Worm (Caenorhabditis elegans) whole organism, L2 larva: ENCODE measurements around the gene sto-1.

Experiments
- C34F6.9 ChIP-seq: fragments of 150-350 bp; optimal IDR thresholded peaks from 2 replicates; lab custom pipeline; 2014; ENCODE audit warnings: missing biosample characterization, missing genetic modification characterization
- F13H6.1 ChIP-seq: sonication (generic microtip); optimal IDR thresholded peaks from 2 replicates; lab custom pipeline; 2016; ENCODE audit warnings: missing genetic modification characterization, missing compliant biosample characterization
- R02D3.7 ChIP-seq: fragments of 150-350 bp; optimal IDR thresholded peaks from 2 replicates; lab custom pipeline; 2014; ENCODE audit warnings: missing biosample characterization, missing genetic modification characterization
- Y55F3AM.14 ChIP-seq: fragments of 200-800 bp; sonication (Bioruptor generic); optimal IDR thresholded peaks from 2 replicates; lab custom pipeline; 2018; ENCODE audit warnings: mild to moderate bottlenecking, missing genetic modification characterization, missing compliant biosample characterization
- alr-1 ChIP-seq: fragments of 150-350 bp; optimal IDR thresholded peaks from 2 replicates; lab custom pipeline; 2014; ENCODE audit warnings: missing biosample characterization, missing genetic modification characterization
- aly-2 ChIP-seq: fragments of 150-350 bp; optimal IDR thresholded peaks from 2 replicates; lab custom pipeline; 2014; ENCODE audit warnings: missing biosample characterization, missing genetic modification characterization
- ama-1 ChIP-seq: fragments of 150-350 bp; optimal IDR thresholded peaks from 2 replicates; lab custom pipeline; 2018; ENCODE audit warnings: inconsistent platforms
- blmp-1 ChIP-seq: sonication (generic microtip); optimal IDR thresholded peaks from 2 replicates; lab custom pipeline; 2017; ENCODE audit warnings: missing genetic modification characterization, mild to moderate bottlenecking, missing compliant biosample characterization, antibody characterized with exemption, moderate library complexity; ENCODE audit not compliant: insufficient read depth
- ceh-16 ChIP-seq: fragments of 150-350 bp; optimal IDR thresholded peaks from 2 replicates; lab custom pipeline; 2014; ENCODE audit warnings: missing biosample characterization, missing genetic modification characterization
- ceh-82 ChIP-seq: fragments of 150-350 bp; optimal IDR thresholded peaks from 2 replicates; lab custom pipeline; 2014; ENCODE audit warnings: missing biosample characterization, missing genetic modification characterization
- crh-2 ChIP-seq: sonication (generic microtip); optimal IDR thresholded peaks from 2 replicates; lab custom pipeline; 2017; ENCODE audit warnings: missing biosample characterization, missing genetic modification characterization
- dmd-4 ChIP-seq: sonication (generic microtip); optimal IDR thresholded peaks from 2 replicates; lab custom pipeline; 2017; ENCODE audit warnings: missing biosample characterization, missing genetic modification characterization
- egl-27 ChIP-seq: sonication (generic microtip); optimal IDR thresholded peaks from 3 replicates; lab custom pipeline; 2017; ENCODE audit warnings: missing biosample characterization, missing genetic modification reagents, missing genetic modification characterization
- elt-1 ChIP-seq: fragments of 150-350 bp; optimal IDR thresholded peaks from 2 replicates; lab custom pipeline; 2014; ENCODE audit warnings: missing biosample characterization, missing genetic modification characterization
- fos-1 ChIP-seq: fragments of 150-350 bp; optimal IDR thresholded peaks from 2 replicates; lab custom pipeline; 2014; ENCODE audit warnings: missing biosample characterization, missing genetic modification characterization
- lin-13 ChIP-seq: fragments of 150-350 bp; optimal IDR thresholded peaks from 2 replicates; lab custom pipeline; 2014; ENCODE audit warnings: missing biosample characterization, missing genetic modification reagents, missing genetic modification characterization
- lsy-2 ChIP-seq, 2 experiments: fragments of 150-350 bp in 1 of 2; sonication (generic microtip) in 1 of 2; optimal IDR thresholded peaks; 2 replicates each; lab custom pipeline; 2014 to 2017; ENCODE audit warnings: missing biosample characterization in 2 of 2, missing genetic modification characterization in 2 of 2
- mab-5 ChIP-seq: fragments of 150-350 bp; optimal IDR thresholded peaks from 2 replicates; lab custom pipeline; 2014; ENCODE audit warnings: missing biosample characterization, missing genetic modification characterization
- mbf-1 ChIP-seq: sonication (generic microtip); optimal IDR thresholded peaks from 2 replicates; lab custom pipeline; 2017; ENCODE audit warnings: missing biosample characterization, missing genetic modification characterization
- mdl-1 ChIP-seq, 2 experiments: fragments of 150-350 bp in 1 of 2; sonication (generic microtip) in 1 of 2; optimal IDR thresholded peaks; 2 replicates each; lab custom pipeline; 2017; ENCODE audit warnings: missing biosample characterization in 2 of 2, missing genetic modification characterization in 2 of 2
- nhr-10 ChIP-seq: sonication (generic microtip); optimal IDR thresholded peaks from 2 replicates; lab custom pipeline; 2017; ENCODE audit warnings: missing biosample characterization, missing genetic modification characterization
- nhr-12 ChIP-seq: fragments of 150-350 bp; optimal IDR thresholded peaks from 2 replicates; lab custom pipeline; 2014; ENCODE audit warnings: missing biosample characterization, missing genetic modification characterization
- nhr-129 ChIP-seq: fragments of 150-350 bp; optimal IDR thresholded peaks from 2 replicates; lab custom pipeline; 2014; ENCODE audit warnings: missing biosample characterization, missing genetic modification characterization
- nhr-25 ChIP-seq: fragments of 150-350 bp; sonication (generic microtip); optimal IDR thresholded peaks from 3 replicates; lab custom pipeline; 2014; ENCODE audit warnings: missing biosample characterization, missing genetic modification characterization
- nhr-6 ChIP-seq: fragments of 150-350 bp; optimal IDR thresholded peaks from 2 replicates; lab custom pipeline; 2014; ENCODE audit warnings: missing biosample characterization, missing genetic modification characterization
- sem-4 ChIP-seq: fragments of 150-350 bp; optimal IDR thresholded peaks from 2 replicates; lab custom pipeline; 2014; ENCODE audit warnings: missing biosample characterization, missing genetic modification reagents, missing genetic modification characterization
- skn-1 ChIP-seq: sonication (generic microtip); optimal IDR thresholded peaks from 2 replicates; lab custom pipeline; 2017; ENCODE audit warnings: missing biosample characterization, missing genetic modification characterization
- sma-3 ChIP-seq: sonication (generic microtip); optimal IDR thresholded peaks from 2 replicates; lab custom pipeline; 2016; ENCODE audit warnings: missing genetic modification reagents, missing genetic modification characterization, missing compliant biosample characterization
- sma-9 ChIP-seq, 2 experiments: fragments of 150-350 bp in 1 of 2; sonication (generic microtip) in 1 of 2; optimal IDR thresholded peaks; 2 replicates each; lab custom pipeline; 2014 to 2016; ENCODE audit warnings: missing genetic modification characterization in 2 of 2, mild to moderate bottlenecking in 1 of 2, missing biosample characterization in 1 of 2, missing compliant biosample characterization in 1 of 2, missing genetic modification reagents in 1 of 2, moderate library complexity in 1 of 2
- snpc-4 ChIP-seq: fragments of 150-350 bp; optimal IDR thresholded peaks from 2 replicates; lab custom pipeline; 2014; ENCODE audit warnings: missing biosample characterization, missing genetic modification characterization
- unc-39 ChIP-seq: fragments of 150-350 bp; optimal IDR thresholded peaks from 2 replicates; lab custom pipeline; 2014; ENCODE audit warnings: missing biosample characterization, missing genetic modification characterization
- unc-55 ChIP-seq: fragments of 150-350 bp; sonication (generic microtip); optimal IDR thresholded peaks from 3 replicates; lab custom pipeline; 2014; ENCODE audit warnings: missing biosample characterization, missing genetic modification reagents, missing genetic modification characterization
- unc-62 ChIP-seq: fragments of 150-350 bp; optimal IDR thresholded peaks from 2 replicates; lab custom pipeline; 2014; ENCODE audit warnings: missing biosample characterization, missing genetic modification reagents, missing genetic modification characterization
- ztf-4 ChIP-seq: fragments of 150-350 bp; optimal IDR thresholded peaks from 2 replicates; lab custom pipeline; 2014; ENCODE audit warnings: missing biosample characterization, missing genetic modification characterization

The sto-1 gene

ce11 chrX:7573172-7573571 lies 10.5 kb downstream of the sto-1 start:
- TF ChIP-seq nhr-10 (tag; lab: Kevin White, UChicago) = no peak
- TF ChIP-seq unc-55 (GFP tag; lab: Kevin White, UChicago) = peak; percentile 18

- TF ChIP-seq ztf-4 = no peak
- no peak for TF ChIP-seq ama-1
- no peak for TF ChIP-seq unc-39 (tag; lab: Kevin White, UChicago)
- TF ChIP-seq mdl-1 (tag; optimal IDR thresholded peaks at IDR 0.05; lab: Kevin White, UChicago) = no peak
- TF ChIP-seq mab-5 = no peak
- no peak for TF ChIP-seq nhr-10 (tag; lab: Kevin White, UChicago)
- no peak for TF ChIP-seq aly-2 (tag; lab: Kevin White, UChicago)
- TF ChIP-seq Y55F3AM.14 (GFP tag; lab: Kevin White, UChicago) = no peak
- TF ChIP-seq alr-1 (tag; lab: Kevin White, UChicago) = no peak
- TF ChIP-seq F13H6.1 = no peak
- no peak for TF ChIP-seq elt-1 (tag; lab: Kevin White, UChicago)
- TF ChIP-seq skn-1 (tag; lab: Kevin White, UChicago) = no peak
- TF ChIP-seq ceh-82 (tag; lab: Kevin White, UChicago) = no peak
- no peak for TF ChIP-seq ceh-16 (tag; lab: Kevin White, UChicago)
- no peak for TF ChIP-seq nhr-12
- TF ChIP-seq mbf-1 (tag; lab: Kevin White, UChicago) = no peak
Measured at ce11 chrX:7573572-7573628, 10.8 kb downstream of the sto-1 start, which contains the start of the genes unc-98 and F08C6.18. TSS of gene unc-98 (minus strand) at chrX:7573619. TSS of gene F08C6.18 (minus strand) at chrX:7573628.

ce11 chrX:7573629-7574028 lies 11.0 kb downstream of the sto-1 start:
- TF ChIP-seq sem-4 (tag; lab: Kevin White, UChicago) (no peak), nhr-129 (tag; lab: Kevin White, UChicago) (peak; percentile 67), sma-9 (GFP tag; optimal IDR thresholded peaks at IDR 0.05; lab: Kevin White, UChicago) (peak; percentile 56), sma-9 (tag; optimal IDR thresholded peaks at IDR 0.05; lab: Kevin White, UChicago) (no peak), lin-13 (GFP tag; lab: Kevin White, UChicago) (no peak), F13H6.1 (peak; percentile 72), lsy-2 (tag; optimal IDR thresholded peaks at IDR 0.05; lab: Kevin White, UChicago) (no peak), Y55F3AM.14 (GFP tag; lab: Kevin White, UChicago) (no peak), nhr-6 (tag; lab: Kevin White, UChicago) (no peak), C34F6.9 (tag; lab: Kevin White, UChicago) (peak; percentile 24)

DNA sequence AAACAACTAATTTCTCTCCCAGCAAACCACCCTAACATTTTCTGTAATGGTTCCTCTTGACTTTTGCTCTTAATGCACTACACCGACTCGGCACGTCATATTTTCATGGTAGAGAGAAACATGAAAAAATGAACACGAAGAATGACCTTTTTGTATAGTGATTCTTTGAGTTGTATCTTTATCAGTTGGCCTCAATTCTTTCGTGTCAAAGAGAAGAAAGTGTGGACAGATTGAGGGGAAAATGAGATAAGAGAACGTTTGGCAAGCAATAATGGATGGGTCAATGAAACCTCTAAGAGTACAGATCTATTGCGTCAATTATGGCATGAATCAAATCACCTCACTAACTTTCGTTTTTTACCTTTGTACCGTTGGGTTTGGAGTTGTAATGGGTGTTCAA lies 13.3 kb downstream of the sto-1 start:
- peak; percentile 71 for TF ChIP-seq sma-9 (GFP tag; optimal IDR thresholded peaks at IDR 0.05; lab: Kevin White, UChicago)
- no peak for TF ChIP-seq sma-9 (tag; optimal IDR thresholded peaks at IDR 0.05; lab: Kevin White, UChicago)
- TF ChIP-seq F13H6.1 = peak; percentile 47
- TF ChIP-seq sma-3 = peak; percentile 9
- no peak for TF ChIP-seq elt-1 (tag; lab: Kevin White, UChicago)
- peak; percentile 88 for TF ChIP-seq fos-1
- TF ChIP-seq blmp-1 (tag; lab: Kevin White, UChicago) = peak; percentile 69
- no peak for TF ChIP-seq R02D3.7 (tag; lab: Kevin White, UChicago)
- TF ChIP-seq mab-5 = no peak
- no peak for TF ChIP-seq snpc-4 (tag; lab: Kevin White, UChicago)
- peak; percentile 5 for TF ChIP-seq egl-27 (tag; lab: Kevin White, UChicago)
- peak; percentile 70 for TF ChIP-seq crh-2 (tag; lab: Kevin White, UChicago)

ce11 chrX:7577458-7578158 lies 15.0 kb downstream of the sto-1 start:
- TF ChIP-seq sem-4 (tag; lab: Kevin White, UChicago) (peak; percentile 27), ceh-16 (tag; lab: Kevin White, UChicago) (peak; percentile 27), blmp-1 (tag; lab: Kevin White, UChicago) (peak; percentile 5), ceh-82 (tag; lab: Kevin White, UChicago) (no peak), lsy-2 (tag; optimal IDR thresholded peaks at IDR 0.05; lab: Kevin White, UChicago) (peak in 1 of 2 experiments; percentile 2), sma-3 (peak; percentile 4), dmd-4 (tag; lab: Kevin White, UChicago) (no peak), nhr-25 (tag; lab: Kevin White, UChicago) (peak; percentile 50), nhr-129 (tag; lab: Kevin White, UChicago) (peak; percentile 14), unc-62 (GFP tag; lab: Kevin White, UChicago) (no peak), fos-1 (peak; percentile 36)
